Fruit fly (Drosophila melanogaster): ENCODE results near the gene SAK.

- TF ChIP-seq Gug (GFP tag; IDR thresholded peaks at IDR 0.05), result no peak
- TF ChIP-seq lz (GFP tag; optimal IDR thresholded peaks at IDR 0.05), result no peak
Observed at dm6 chr3L:21507955-21508354, 7.7 kb downstream of the SAK start.

Data from whole organism, prepupa.